Worm (Caenorhabditis elegans): ENCODE measurements around the gene lips-1.

lips-1 gene

ce11 chrX:12500777-12501176 lies 8.2 kb downstream of the lips-1 start (continued):
- TF ChIP-seq eor-1 (tag; optimal IDR thresholded peaks at IDR 0.05) (no peak), R02D3.7 (tag; optimal IDR thresholded peaks at IDR 0.05) (peak; percentile 50), ztf-11 (tag; optimal IDR thresholded peaks at IDR 0.05) (no peak), nhr-28 (tag; optimal IDR thresholded peaks at IDR 0.05) (no peak), nhr-43 (tag; optimal IDR thresholded peaks at IDR 0.05; ENCODE audit: poor library complexity, severe bottlenecking) (peak; percentile 96), egl-27 (tag; optimal IDR thresholded peaks at IDR 0.05) (peak; percentile 45), skn-1 (tag; optimal IDR thresholded peaks at IDR 0.05) (no peak), nhr-12 (tag; optimal IDR thresholded peaks at IDR 0.05) (no peak), mml-1 (tag; optimal IDR thresholded peaks at IDR 0.05) (no peak), jun-1 (tag; optimal IDR thresholded peaks at IDR 0.05) (peak; percentile 94), elt-1 (tag; optimal IDR thresholded peaks at IDR 0.05) (peak; percentile 94), pqm-1 (tag; optimal IDR thresholded peaks at IDR 0.05) (peak; percentile 100)

- peak; percentile 19 for TF ChIP-seq lsy-12 (tag; optimal IDR thresholded peaks at IDR 0.05)
- no peak for TF ChIP-seq ceh-28 (tag; optimal IDR thresholded peaks at IDR 0.05)
- TF ChIP-seq nhr-237 (tag; optimal IDR thresholded peaks at IDR 0.05), result no peak
Observed at ce11 chrX:12503288-12503803, 10.8 kb downstream of the lips-1 start, which contains the start of gene sdz-19. Gene sdz-19, minus strand, starts transcription at chrX:12503338.

ce11 chrX:12509334-12509944 lies 16.9 kb downstream of the lips-1 start:
- no peak for TF ChIP-seq nhr-11 (tag; optimal IDR thresholded peaks at IDR 0.05)
- no peak for TF ChIP-seq R02D3.7 (tag; optimal IDR thresholded peaks at IDR 0.05)
- no peak for TF ChIP-seq nhr-77 (tag; optimal IDR thresholded peaks at IDR 0.05)
- TF ChIP-seq nhr-28 (tag; optimal IDR thresholded peaks at IDR 0.05), result no peak
- no peak for TF ChIP-seq mml-1 (tag; optimal IDR thresholded peaks at IDR 0.05)
- no peak for TF ChIP-seq ceh-82 (tag; optimal IDR thresholded peaks at IDR 0.05)
- TF ChIP-seq egl-27 (tag; optimal IDR thresholded peaks at IDR 0.05), result no peak
- TF ChIP-seq zag-1 (tag; optimal IDR thresholded peaks at IDR 0.05), result no peak
- TF ChIP-seq lin-39 (tag; optimal IDR thresholded peaks at IDR 0.05), result peak; percentile 21
- peak; percentile 55 for TF ChIP-seq nhr-43 (tag; optimal IDR thresholded peaks at IDR 0.05; ENCODE audit: poor library complexity, severe bottlenecking)
- TF ChIP-seq nhr-67 (tag; optimal IDR thresholded peaks at IDR 0.05), result no peak
- no peak for TF ChIP-seq mdl-1 (tag; optimal IDR thresholded peaks at IDR 0.05)
- peak; percentile 50 for TF ChIP-seq nhr-25 (tag; optimal IDR thresholded peaks at IDR 0.05)
- no peak for TF ChIP-seq unc-62 (GFP tag; optimal IDR thresholded peaks at IDR 0.05)
- no peak for TF ChIP-seq nhr-76 (tag; optimal IDR thresholded peaks at IDR 0.05)
- TF ChIP-seq pqm-1 (tag; optimal IDR thresholded peaks at IDR 0.05), result peak; percentile 92
- no peak for TF ChIP-seq lin-15B (tag; optimal IDR thresholded peaks at IDR 0.05)
- no peak for TF ChIP-seq ztf-11 (tag; optimal IDR thresholded peaks at IDR 0.05)
- TF ChIP-seq elt-2 (tag; optimal IDR thresholded peaks at IDR 0.05), result peak; percentile 99
- TF ChIP-seq ceh-28 (tag; optimal IDR thresholded peaks at IDR 0.05), result no peak
- TF ChIP-seq egl-5 (tag; optimal IDR thresholded peaks at IDR 0.05), result peak; percentile 88
- TF ChIP-seq nhr-23 (tag; optimal IDR thresholded peaks at IDR 0.05), result peak; percentile 72
- peak; percentile 37 for TF ChIP-seq nfya-1 (tag; optimal IDR thresholded peaks at IDR 0.05; ENCODE audit: insufficient read depth)
- TF ChIP-seq aly-2 (tag; optimal IDR thresholded peaks at IDR 0.05), result no peak
- TF ChIP-seq unc-39 (tag; optimal IDR thresholded peaks at IDR 0.05), result no peak
- TF ChIP-seq jun-1 (tag; optimal IDR thresholded peaks at IDR 0.05), result peak; percentile 48
- no peak for TF ChIP-seq daf-12 (tag; optimal IDR thresholded peaks at IDR 0.05)
- TF ChIP-seq pha-4 (tag; optimal IDR thresholded peaks at IDR 0.05), result peak; percentile 76
- TF ChIP-seq snpc-4 (tag; optimal IDR thresholded peaks at IDR 0.05), result peak; percentile 18
- no peak for TF ChIP-seq ZK546.5 (tag; optimal IDR thresholded peaks at IDR 0.05)
- no peak for TF ChIP-seq ceh-9 (tag; optimal IDR thresholded peaks at IDR 0.05)
- peak; percentile 26 for TF ChIP-seq skn-1 (tag; optimal IDR thresholded peaks at IDR 0.05)
- no peak for TF ChIP-seq nhr-12 (tag; optimal IDR thresholded peaks at IDR 0.05)
- TF ChIP-seq eor-1 (tag; optimal IDR thresholded peaks at IDR 0.05), result no peak
- peak; percentile 15 for TF ChIP-seq ama-1 (optimal IDR thresholded peaks at IDR 0.05)
- TF ChIP-seq lsy-12 (tag; optimal IDR thresholded peaks at IDR 0.05), result no peak
- TF ChIP-seq tbx-2 (tag; optimal IDR thresholded peaks at IDR 0.05), result no peak
- no peak for TF ChIP-seq hmg-11 (tag; optimal IDR thresholded peaks at IDR 0.05)
- TF ChIP-seq elt-1 (tag; optimal IDR thresholded peaks at IDR 0.05), result peak; percentile 61
- no peak for TF ChIP-seq sea-2 (GFP tag; optimal IDR thresholded peaks at IDR 0.05)
- peak in 1 of 3 experiments; percentile 44 for TF ChIP-seq elt-3 (tag; optimal IDR thresholded peaks at IDR 0.05)
- TF ChIP-seq nhr-237 (tag; optimal IDR thresholded peaks at IDR 0.05), result no peak
- TF ChIP-seq fos-1 (tag; optimal IDR thresholded peaks at IDR 0.05), result no peak
- no peak for TF ChIP-seq fkh-10 (GFP tag; optimal IDR thresholded peaks at IDR 0.05)
- no peak for TF ChIP-seq fkh-2 (tag; optimal IDR thresholded peaks at IDR 0.05)
- TF ChIP-seq ceh-16 (tag; optimal IDR thresholded peaks at IDR 0.05), result no peak
- TF ChIP-seq ztf-4 (tag; optimal IDR thresholded peaks at IDR 0.05), result no peak
